Worm (Caenorhabditis elegans): Measurements from ENCODE around the gene B0336.13.

- TF ChIP-seq W03F9.2 (tag; optimal IDR thresholded peaks at IDR 0.05) = no peak
- no peak for TF ChIP-seq him-1 (tag; optimal IDR thresholded peaks at IDR 0.05)
These were observed 28.7 kb downstream of the B0336.13 start, which contains the start of gene wrm-1 for ce11 chrIII:5722550-5722949.
